Worm (Caenorhabditis elegans) whole organism, L3 larva: ENCODE measurements around the gene C44B7.11.

Experiments
- elt-1 ChIP-seq: fragments of 150-350 bp; optimal IDR thresholded peaks from 2 replicates; lab custom pipeline; 2014; ENCODE audit warnings: missing biosample characterization, missing genetic modification characterization
- fos-1 ChIP-seq: fragments of 150-350 bp; optimal IDR thresholded peaks from 2 replicates; lab custom pipeline; 2014; ENCODE audit warnings: missing biosample characterization, missing genetic modification characterization
- nfya-1 ChIP-seq: sonication (generic microtip); optimal IDR thresholded peaks from 2 replicates; lab custom pipeline; 2017; ENCODE audit warnings: missing genetic modification characterization, mild to moderate bottlenecking, missing compliant biosample characterization, antibody characterized with exemption, moderate library complexity; ENCODE audit not compliant: insufficient read depth
- nhr-237 ChIP-seq: fragments of 150-350 bp; optimal IDR thresholded peaks from 2 replicates; lab custom pipeline; 2014; ENCODE audit warnings: missing biosample characterization, missing genetic modification characterization
- nhr-43 ChIP-seq: sonication (generic microtip); optimal IDR thresholded peaks from 2 replicates; lab custom pipeline; 2016; ENCODE audit warnings: mild to moderate bottlenecking, missing genetic modification characterization, missing compliant biosample characterization; ENCODE audit not compliant: poor library complexity, severe bottlenecking
- pha-4 ChIP-seq: fragments of 150-350 bp; optimal IDR thresholded peaks from 2 replicates; lab custom pipeline; 2014; ENCODE audit warnings: missing biosample characterization, missing genetic modification reagents, missing genetic modification characterization
- unc-39 ChIP-seq: sonication (generic microtip); optimal IDR thresholded peaks from 4 replicates; lab custom pipeline; 2017; ENCODE audit warnings: missing biosample characterization, missing genetic modification characterization

- TF ChIP-seq nhr-43 (tag; lab: Kevin White, UChicago) (no peak), nhr-237 (tag; lab: Kevin White, UChicago) (no peak), elt-1 (tag; lab: Kevin White, UChicago) (no peak), unc-39 (tag; lab: Kevin White, UChicago) (no peak), nfya-1 (tag; lab: Kevin White, UChicago) (no peak), pha-4 (no peak), fos-1 (tag; lab: Kevin White, UChicago) (no peak)
Observed at ce11 chrII:6901795-6902194, 4.5 kb upstream of the C44B7.11 start, which contains the start of gene psmd-9.
